Worm (Caenorhabditis elegans): Measurements from ENCODE around the gene srm-5.
"Not testable (repeated sequence)": the region's sequence is repeated elsewhere in the genome, so short reads cannot be mapped to it uniquely, and the experiment has no call there.

The srm-5 gene

ce11 chrV:14299569-14300064 is 35.4 kb upstream of the srm-5 start, which contains the start of the genes spig-3 and F14D7.12:
Gene spig-3 (minus strand): TSS chrV:14299669.
Gene F14D7.12 (plus strand): TSS chrV:14300014.
- TF ChIP-seq ekl-4 (GFP tag; IDR thresholded peaks at IDR 0.05) (no peak), ceh-100 (GFP tag; IDR thresholded peaks at IDR 0.05) (no peak), madf-6 (GFP tag; IDR thresholded peaks at IDR 0.05) (no peak), dpff-1 (tag; optimal IDR thresholded peaks at IDR 0.05) (no peak), lin-54 (GFP tag; optimal IDR thresholded peaks at IDR 0.05) (no peak), pha-4 (tag; optimal IDR thresholded peaks at IDR 0.05) (no peak), ZK185.1 (tag; optimal IDR thresholded peaks at IDR 0.05; ENCODE audit: poor library complexity, severe bottlenecking) (no peak), unc-62 (GFP tag; optimal IDR thresholded peaks at IDR 0.05) (no peak), sea-2 (GFP tag; IDR thresholded peaks at IDR 0.05) (no peak), attf-3 (GFP tag; conservative IDR thresholded peaks at IDR 0.05) (no peak), hlh-26 (GFP tag; conservative IDR thresholded peaks at IDR 0.05) (no peak), egrh-3 (GFP tag; IDR thresholded peaks at IDR 0.05) (no peak), ceh-58 (GFP tag; IDR thresholded peaks at IDR 0.05) (no peak)

- TF ChIP-seq lin-40 (tag; optimal IDR thresholded peaks at IDR 0.05) (no peak), nhr-80 (tag; optimal IDR thresholded peaks at IDR 0.05) (peak; percentile 21), F23B12.7 (tag; optimal IDR thresholded peaks at IDR 0.05; ENCODE audit: insufficient read depth) (no peak)
Observed at ce11 chrV:14301076-14301475, 33.9 kb upstream of the srm-5 start, which contains the start of gene F14D7.6. Gene F14D7.6 (plus strand): TSS chrV:14301413.

ce11 chrV:14306771-14307170 is 28.2 kb upstream of the srm-5 start, which contains the start of gene spig-4:
Gene spig-4 (minus strand): TSS chrV:14306871.
- TF ChIP-seq attf-3 (GFP tag; conservative IDR thresholded peaks at IDR 0.05); aptf-3 (GFP tag; IDR thresholded peaks at IDR 0.05); repo-1 (tag; optimal IDR thresholded peaks at IDR 0.05): not testable (repeated sequence)

DNA sequence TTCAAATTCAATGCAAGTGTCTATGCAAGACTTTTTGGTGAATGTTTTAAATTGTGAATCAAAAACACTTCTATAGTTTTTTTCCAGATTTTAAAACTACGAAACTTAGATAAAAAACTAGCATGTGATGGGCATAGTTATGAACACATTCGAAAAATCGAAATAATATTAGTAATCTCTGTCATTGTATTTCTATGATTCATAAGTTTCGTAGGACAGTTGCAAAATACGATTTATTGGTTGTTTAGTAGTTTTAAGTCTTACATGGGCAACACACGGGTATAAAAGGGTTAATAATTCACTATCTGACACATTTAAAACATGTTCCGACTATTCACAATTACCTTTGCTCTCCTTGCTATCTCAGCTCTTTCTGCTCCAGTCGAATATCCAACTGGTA is 26.8 kb upstream of the srm-5 start, which contains the start of gene spig-5:
spig-5 (plus strand) TSS at position 301 of the 400 bp plus-strand sequence.
- TF ChIP-seq cebp-1 (GFP tag; IDR thresholded peaks at IDR 0.05); cebp-1 (tag; optimal IDR thresholded peaks at IDR 0.05); somi-1 (GFP tag; optimal IDR thresholded peaks at IDR 0.05); egl-44 (GFP tag; IDR thresholded peaks at IDR 0.05): not testable (repeated sequence)

ce11 chrV:14309632-14310031 is 25.4 kb upstream of the srm-5 start, which contains the start of gene F14D7.14:
Gene F14D7.14 (plus strand): TSS chrV:14309932.
- not testable (repeated sequence) for TF ChIP-seq madf-10 (tag; optimal IDR thresholded peaks at IDR 0.05); madf-8 (GFP tag; conservative IDR thresholded peaks at IDR 0.05); ztf-28 (GFP tag; IDR thresholded peaks at IDR 0.05)

DNA sequence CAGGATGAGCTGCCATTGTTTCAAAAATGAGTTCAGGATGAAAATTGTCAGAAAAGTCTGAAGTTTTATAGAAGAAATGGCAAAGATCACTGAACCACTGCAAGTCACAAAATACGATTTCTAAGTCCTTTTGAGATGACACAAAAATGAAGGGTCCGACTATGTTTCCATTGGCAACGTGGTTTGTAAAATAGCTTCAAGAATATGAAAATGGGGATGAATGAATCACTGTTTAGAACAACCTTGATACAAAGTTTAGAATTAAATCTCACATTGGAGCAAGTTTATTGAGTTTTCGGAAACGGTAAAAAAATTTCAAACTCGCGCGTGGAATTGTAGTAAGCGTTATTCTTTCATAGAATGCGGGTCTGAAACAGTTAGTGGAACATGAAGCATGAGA is 23.9 kb upstream of the srm-5 start, which contains the start of gene ddn-3:
ddn-3 (minus strand) TSS at position 101 of the 400 bp plus-strand sequence.
- no peak for TF ChIP-seq let-607 (tag; optimal IDR thresholded peaks at IDR 0.05)
- no peak for TF ChIP-seq mcd-1 (GFP tag; IDR thresholded peaks at IDR 0.05)
- TF ChIP-seq aptf-3 (GFP tag; IDR thresholded peaks at IDR 0.05), result no peak
- no peak for TF ChIP-seq rpc-1 (optimal IDR thresholded peaks at IDR 0.05)
- no peak for TF ChIP-seq rpc-1 (tag; optimal IDR thresholded peaks at IDR 0.05)
- TF ChIP-seq somi-1 (GFP tag; optimal IDR thresholded peaks at IDR 0.05), result no peak
- no peak for TF ChIP-seq ceh-58 (GFP tag; IDR thresholded peaks at IDR 0.05)
- TF ChIP-seq repo-1 (tag; optimal IDR thresholded peaks at IDR 0.05), result no peak
- no peak for TF ChIP-seq bed-2 (GFP tag; IDR thresholded peaks at IDR 0.05)
- no peak for TF ChIP-seq snpc-4 (GFP tag; optimal IDR thresholded peaks at IDR 0.05)
- no peak for TF ChIP-seq snpc-4 (tag; optimal IDR thresholded peaks at IDR 0.05)
- no peak for TF ChIP-seq F33H1.4 (GFP tag; IDR thresholded peaks at IDR 0.05)
